Fruit fly (Drosophila melanogaster): Measurements from ENCODE around the gene CG31705.
A peak's percentile ranks its signal among the peaks of the same experiment; 100 is the strongest.

CG31705 gene

dm6 chr2L:11498839-11499238 lies 29.2 kb downstream of the CG31705 start, which contains the start of gene Cog8 (continued):
- TF ChIP-seq zfh1 (GFP tag; IDR thresholded peaks at IDR 0.05) (no peak), zf30C (GFP tag; optimal IDR thresholded peaks at IDR 0.05) (no peak), Xbp1 (GFP tag; optimal IDR thresholded peaks at IDR 0.05) (peak; percentile 73), pho (GFP tag; optimal IDR thresholded peaks at IDR 0.05) (peak; percentile 58), Sin3A (optimal IDR thresholded peaks at IDR 0.05) (peak; percentile 52), CG1792 (GFP tag; optimal IDR thresholded peaks at IDR 0.05) (no peak), Nf-YC (tag; optimal IDR thresholded peaks at IDR 0.05) (peak; percentile 30), ttk (GFP tag; IDR thresholded peaks at IDR 0.05) (no peak), CG10209 (GFP tag; optimal IDR thresholded peaks at IDR 0.05) (peak; percentile 10), Bgb (GFP tag; IDR thresholded peaks at IDR 0.05; ENCODE audit: partially characterized antibody) (no peak), Aef1 (GFP tag; IDR thresholded peaks at IDR 0.05) (peak; percentile 43), CG4424 (GFP tag; optimal IDR thresholded peaks at IDR 0.05) (peak; percentile 30), Sox100B (GFP tag; optimal IDR thresholded peaks at IDR 0.05) (no peak), Ets65A (GFP tag) (peak; percentile 93), lilli (GFP tag; optimal IDR thresholded peaks at IDR 0.05) (peak; percentile 74), NfI (GFP tag; optimal IDR thresholded peaks at IDR 0.05) (peak; percentile 35), H2.0 (GFP tag; IDR thresholded peaks at IDR 0.05) (no peak), Mes4 (GFP tag; optimal IDR thresholded peaks at IDR 0.05) (no peak), Elba2 (GFP tag; optimal IDR thresholded peaks at IDR 0.05) (peak; percentile 77), nmo (GFP tag; optimal IDR thresholded peaks at IDR 0.05) (peak; percentile 61), lola (GFP tag; optimal IDR thresholded peaks at IDR 0.05) (peak in 1 of 3 experiments; percentile 46), CG10654 (GFP tag; optimal IDR thresholded peaks at IDR 0.05) (peak; percentile 55), Drgx (GFP tag; IDR thresholded peaks at IDR 0.05) (no peak), da (GFP tag; optimal IDR thresholded peaks at IDR 0.05) (no peak), Mad (GFP tag; optimal IDR thresholded peaks at IDR 0.05) (peak; percentile 66), CG17361 (GFP tag; IDR thresholded peaks at IDR 0.05) (peak; percentile 46; the same call in 1 of the 3 replicates), sima (GFP tag; optimal IDR thresholded peaks at IDR 0.05) (no peak), row (GFP tag; IDR thresholded peaks at IDR 0.05) (peak; percentile 58), Camta (GFP tag; optimal IDR thresholded peaks at IDR 0.05) (peak; percentile 51), CG17612 (GFP tag; IDR thresholded peaks at IDR 0.05) (peak; percentile 53; the same call in 1 of the 2 replicates), CG33213 (GFP tag; optimal IDR thresholded peaks at IDR 0.05) (peak; percentile 33), CG13775 (GFP tag; optimal IDR thresholded peaks at IDR 0.05) (peak; percentile 45), Opbp (GFP tag; IDR thresholded peaks at IDR 0.05; ENCODE audit: partially characterized antibody) (no peak), eve (GFP tag; optimal IDR thresholded peaks at IDR 0.05) (no peak), Sox102F (GFP tag; optimal IDR thresholded peaks at IDR 0.05) (peak; percentile 47), maf-S (GFP tag; optimal IDR thresholded peaks at IDR 0.05) (peak; percentile 52), Hmr (GFP tag; optimal IDR thresholded peaks at IDR 0.05) (peak; percentile 57), CG10267 (tag; optimal IDR thresholded peaks at IDR 0.05) (peak; percentile 95), p53 (GFP tag; optimal IDR thresholded peaks at IDR 0.05) (peak; percentile 23), aop (GFP tag; IDR thresholded peaks at IDR 0.05) (no peak), Stat92E (GFP tag; optimal IDR thresholded peaks at IDR 0.05) (no peak), Rfx (GFP tag; IDR thresholded peaks at IDR 0.05) (peak; percentile 24; the same call in 1 of the 2 replicates), CG2889 (GFP tag; IDR thresholded peaks at IDR 0.05) (no peak), dm (GFP tag; optimal IDR thresholded peaks at IDR 0.05) (peak; percentile 10)

Measured in whole organism, embryonic.